Worm (Caenorhabditis elegans) whole organism, late embryonic: Measurements from ENCODE around the gene sup-36.

Experiments
- C38D4.7 ChIP-seq: fragments of 200-800 bp; sonication (Bioruptor generic); optimal IDR thresholded peaks from 2 replicates; lab custom pipeline; 2018; ENCODE audit warnings: mild to moderate bottlenecking, missing genetic modification characterization, moderate library complexity, missing compliant biosample characterization
- elt-2 ChIP-seq: sonication (generic microtip); optimal IDR thresholded peaks from 2 replicates; lab custom pipeline; 2016; ENCODE audit warnings: missing genetic modification reagents, missing genetic modification characterization, missing compliant biosample characterization
- ets-4 ChIP-seq: sonication (generic microtip); optimal IDR thresholded peaks from 2 replicates; lab custom pipeline; 2016; ENCODE audit warnings: missing genetic modification characterization, missing compliant biosample characterization
- fkh-10 ChIP-seq: fragments of 150-350 bp; optimal IDR thresholded peaks from 2 replicates; lab custom pipeline; 2014; ENCODE audit warnings: missing biosample characterization, missing genetic modification reagents, missing genetic modification characterization
- hlh-30 ChIP-seq: sonication (generic microtip); optimal IDR thresholded peaks from 2 replicates; lab custom pipeline; 2017; ENCODE audit warnings: antibody characterized with exemption, missing genetic modification characterization, missing compliant biosample characterization; ENCODE audit not compliant: insufficient read depth
- mec-3 ChIP-seq: sonication (generic microtip); optimal IDR thresholded peaks from 2 replicates; lab custom pipeline; 2016; ENCODE audit warnings: borderline replicate concordance, missing genetic modification characterization, missing compliant biosample characterization
- nfya-1 ChIP-seq: sonication (generic microtip); optimal IDR thresholded peaks from 2 replicates; lab custom pipeline; 2017; ENCODE audit warnings: missing genetic modification characterization, mild to moderate bottlenecking, missing compliant biosample characterization, antibody characterized with exemption, moderate library complexity
- pax-1 ChIP-seq: fragments of 150-350 bp; optimal IDR thresholded peaks from 2 replicates; lab custom pipeline; 2014; ENCODE audit warnings: missing biosample characterization, missing genetic modification characterization
- rnt-1 ChIP-seq: sonication (generic microtip); optimal IDR thresholded peaks from 2 replicates; lab custom pipeline; 2016; ENCODE audit warnings: missing genetic modification characterization, missing compliant biosample characterization
- syd-9 ChIP-seq: sonication (generic microtip); optimal IDR thresholded peaks from 2 replicates; lab custom pipeline; 2016; ENCODE audit warnings: mild to moderate bottlenecking, missing genetic modification characterization, moderate library complexity, missing compliant biosample characterization
- tbx-2 ChIP-seq: sonication (generic microtip); optimal IDR thresholded peaks from 2 replicates; lab custom pipeline; 2016; ENCODE audit warnings: missing genetic modification characterization, missing compliant biosample characterization
- unc-86 ChIP-seq: sonication (generic microtip); optimal IDR thresholded peaks from 2 replicates; lab custom pipeline; 2016; ENCODE audit warnings: missing genetic modification characterization, missing compliant biosample characterization

DNA sequence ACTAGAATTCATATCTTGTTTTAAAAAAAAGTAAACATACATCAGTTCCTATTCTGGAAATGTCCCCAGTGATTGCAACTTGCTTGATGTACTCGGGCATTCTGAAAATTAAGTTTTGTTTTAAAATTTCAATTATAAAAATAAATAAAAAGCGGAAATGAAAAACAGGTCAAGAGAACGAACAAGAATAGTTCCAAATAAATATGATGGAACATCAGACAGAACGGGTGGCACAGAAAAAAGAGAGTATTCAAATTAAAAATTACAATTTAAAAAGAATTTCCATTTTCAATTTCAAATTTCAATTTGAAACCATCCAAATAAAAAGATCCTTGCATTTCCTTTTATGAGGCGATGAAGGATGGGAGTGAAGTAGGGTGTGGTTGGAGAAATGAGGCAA, 19.8 kb downstream of the sup-36 start, which contains the start of gene C01B10.3:
- TF ChIP-seq rnt-1 (tag; lab: Kevin White, UChicago) (no peak), tbx-2 (tag; lab: Kevin White, UChicago) (no peak), fkh-10 (GFP tag; lab: Kevin White, UChicago) (no peak), hlh-30 (tag; lab: Kevin White, UChicago) (no peak), pax-1 (no peak), syd-9 (tag; lab: Kevin White, UChicago) (no peak), nfya-1 (no peak), ets-4 (tag; lab: Kevin White, UChicago) (no peak), C38D4.7 (no peak), elt-2 (tag; lab: Kevin White, UChicago) (no peak), unc-86 (tag; lab: Kevin White, UChicago) (no peak), mec-3 (tag; lab: Kevin White, UChicago) (no peak)
